Fruit fly (Drosophila melanogaster) whole organism, prepupa: ENCODE data around the gene Teh1.

Experiments
- Blimp-1 ChIP-seq: fragments of 200-800 bp; sonication (Bioruptor generic); optimal IDR thresholded peaks from 3 replicates; lab custom pipeline; 2017; ENCODE audit warnings: missing biosample characterization, missing genetic modification characterization, mild to moderate bottlenecking, moderate library complexity, missing genetic modification reagents
- CG10631 ChIP-seq: fragments of 200-800 bp; sonication (Bioruptor generic); optimal IDR thresholded peaks from 2 replicates; lab custom pipeline; 2016; ENCODE audit warnings: missing biosample characterization, missing genetic modification characterization
- CG11762 ChIP-seq: fragments of 200-800 bp; sonication (Bioruptor generic); optimal IDR thresholded peaks from 3 replicates; lab custom pipeline; 2016; ENCODE audit warnings: missing biosample characterization, missing genetic modification characterization; ENCODE audit not compliant: insufficient read depth
- CG11902 ChIP-seq: fragments of 200-800 bp; sonication (Bioruptor generic); optimal IDR thresholded peaks from 3 replicates; lab custom pipeline; 2016; ENCODE audit warnings: missing biosample characterization, missing genetic modification characterization
- CG15336 ChIP-seq: fragments of 200-800 bp; sonication (Bioruptor generic); IDR thresholded peaks from 2 replicates; pipeline ENCODE4 v1.3.6; 2022; ENCODE audit warnings: missing biosample characterization, missing genetic modification characterization
- CG1621 ChIP-seq: fragments of 200-800 bp; sonication (Bioruptor generic); optimal IDR thresholded peaks from 3 replicates; lab custom pipeline; 2018; ENCODE audit warnings: missing biosample characterization, mild to moderate bottlenecking, missing genetic modification characterization
- CG16779 ChIP-seq: fragments of 200-800 bp; sonication (Bioruptor generic); optimal IDR thresholded peaks from 3 replicates; lab custom pipeline; 2017; ENCODE audit warnings: missing biosample characterization, mild to moderate bottlenecking, missing genetic modification characterization
- CG3032 ChIP-seq: fragments of 200-800 bp; optimal IDR thresholded peaks from 2 replicates; lab custom pipeline; 2019; ENCODE audit warnings: missing biosample characterization, mild to moderate bottlenecking, missing genetic modification characterization, moderate library complexity
- CG34406 ChIP-seq: fragments of 200-800 bp; sonication (Bioruptor generic); optimal IDR thresholded peaks from 3 replicates; lab custom pipeline; 2016; ENCODE audit warnings: missing biosample characterization, missing genetic modification characterization
- CG3919 ChIP-seq: fragments of 200-800 bp; sonication (Bioruptor generic); optimal IDR thresholded peaks from 3 replicates; lab custom pipeline; 2016; ENCODE audit warnings: missing biosample characterization, missing genetic modification characterization
- CG4318 ChIP-seq: fragments of 200-800 bp; sonication (Bioruptor generic); optimal IDR thresholded peaks from 3 replicates; lab custom pipeline; 2017; ENCODE audit warnings: missing biosample characterization, mild to moderate bottlenecking, missing genetic modification characterization
- CG6163 ChIP-seq: fragments of 200-800 bp; sonication (Bioruptor generic); IDR thresholded peaks from 3 replicates; pipeline ENCODE4 v1.3.6; 2022; ENCODE audit warnings: missing biosample characterization, missing genetic modification characterization
- CG6276 ChIP-seq: fragments of 200-800 bp; sonication (Bioruptor generic); optimal IDR thresholded peaks from 2 replicates; lab custom pipeline; 2017; ENCODE audit warnings: missing biosample characterization, mild to moderate bottlenecking, missing genetic modification characterization
- CG6792 ChIP-seq: fragments of 200-800 bp; sonication (Bioruptor generic); optimal IDR thresholded peaks from 3 replicates; lab custom pipeline; 2016; ENCODE audit warnings: missing biosample characterization, missing genetic modification characterization
- CG6854 ChIP-seq: fragments of 200-800 bp; sonication (Bioruptor generic); optimal IDR thresholded peaks from 2 replicates; lab custom pipeline; 2017; ENCODE audit warnings: missing biosample characterization, mild to moderate bottlenecking, missing genetic modification characterization
- CG7368 ChIP-seq: fragments of 200-800 bp; sonication (Bioruptor generic); optimal IDR thresholded peaks from 3 replicates; lab custom pipeline; 2016; ENCODE audit warnings: missing biosample characterization, missing genetic modification characterization
- CG8319 ChIP-seq: fragments of 200-800 bp; sonication (Bioruptor generic); optimal IDR thresholded peaks from 3 replicates; lab custom pipeline; 2016; ENCODE audit warnings: missing biosample characterization, missing genetic modification characterization
- CG8632 ChIP-seq: fragments of 200-800 bp; sonication (Bioruptor generic); optimal IDR thresholded peaks from 3 replicates; lab custom pipeline; 2016; ENCODE audit warnings: missing biosample characterization, missing genetic modification characterization
- CG9139 ChIP-seq: fragments of 200-800 bp; sonication (Bioruptor generic); optimal IDR thresholded peaks from 3 replicates; lab custom pipeline; 2017; ENCODE audit warnings: missing biosample characterization, mild to moderate bottlenecking, missing genetic modification characterization
- Eip93F ChIP-seq: fragments of 200-800 bp; sonication (Bioruptor generic); optimal IDR thresholded peaks from 2 replicates; lab custom pipeline; 2016; ENCODE audit warnings: missing biosample characterization, mild to moderate bottlenecking, missing genetic modification characterization
- Ets96B ChIP-seq: fragments of 200-800 bp; optimal IDR thresholded peaks from 2 replicates; lab custom pipeline; 2019; ENCODE audit warnings: missing biosample characterization, mild to moderate bottlenecking, missing genetic modification characterization, moderate library complexity
- Hr4 ChIP-seq: fragments of 200-800 bp; sonication (Bioruptor generic); optimal IDR thresholded peaks from 3 replicates; lab custom pipeline; 2016; ENCODE audit warnings: missing biosample characterization, missing genetic modification characterization
- Lpt ChIP-seq: fragments of 200-800 bp; sonication (Bioruptor generic); optimal IDR thresholded peaks from 3 replicates; lab custom pipeline; 2016; ENCODE audit warnings: missing biosample characterization, missing genetic modification characterization
- Met ChIP-seq: fragments of 200-800 bp; sonication (Bioruptor generic); optimal IDR thresholded peaks from 3 replicates; lab custom pipeline; 2016; ENCODE audit warnings: missing biosample characterization, missing genetic modification characterization
- OdsH ChIP-seq: fragments of 200-800 bp; sonication (Bioruptor generic); optimal IDR thresholded peaks from 3 replicates; lab custom pipeline; 2016; ENCODE audit warnings: missing biosample characterization, missing genetic modification characterization
- Smox ChIP-seq: fragments of 200-800 bp; sonication (Bioruptor generic); optimal IDR thresholded peaks from 3 replicates; lab custom pipeline; 2016; ENCODE audit warnings: missing biosample characterization, missing genetic modification characterization
- Sox102F ChIP-seq: fragments of 200-800 bp; sonication (Bioruptor generic); optimal IDR thresholded peaks from 2 replicates; lab custom pipeline; 2016; ENCODE audit warnings: missing biosample characterization, mild to moderate bottlenecking, missing genetic modification characterization
- Sox14 ChIP-seq: fragments of 200-800 bp; sonication (Bioruptor generic); optimal IDR thresholded peaks from 3 replicates; lab custom pipeline; 2016; ENCODE audit warnings: missing biosample characterization, missing genetic modification characterization
- Sox15 ChIP-seq: fragments of 200-800 bp; sonication (Bioruptor generic); optimal IDR thresholded peaks from 3 replicates; lab custom pipeline; 2016; ENCODE audit warnings: missing biosample characterization, missing genetic modification characterization
- achi ChIP-seq: fragments of 200-800 bp; sonication (Bioruptor generic); optimal IDR thresholded peaks from 3 replicates; lab custom pipeline; 2016; ENCODE audit warnings: missing biosample characterization, missing genetic modification characterization
- dac ChIP-seq: fragments of 200-800 bp; sonication (Bioruptor generic); optimal IDR thresholded peaks from 2 replicates; lab custom pipeline; 2017; ENCODE audit warnings: missing biosample characterization, mild to moderate bottlenecking, missing genetic modification characterization
- fd59A ChIP-seq: fragments of 200-800 bp; sonication (Bioruptor generic); optimal IDR thresholded peaks from 2 replicates; lab custom pipeline; 2017; ENCODE audit warnings: missing biosample characterization, mild to moderate bottlenecking, missing genetic modification characterization, missing genetic modification reagents
- fd85E ChIP-seq: fragments of 200-800 bp; sonication (Bioruptor generic); optimal IDR thresholded peaks from 3 replicates; lab custom pipeline; 2016; ENCODE audit warnings: missing biosample characterization, missing genetic modification characterization
- fkh ChIP-seq: fragments of 200-800 bp; sonication (Bioruptor generic); optimal IDR thresholded peaks from 3 replicates; lab custom pipeline; 2017; ENCODE audit warnings: missing biosample characterization, mild to moderate bottlenecking, missing genetic modification characterization, moderate library complexity
- lz ChIP-seq: fragments of 200-800 bp; sonication (Bioruptor generic); optimal IDR thresholded peaks from 3 replicates; lab custom pipeline; 2016; ENCODE audit warnings: missing biosample characterization, missing genetic modification characterization
- salr ChIP-seq, 2 experiments: fragments of 200-800 bp; sonication (Bioruptor generic); optimal IDR thresholded peaks; 3 replicates each; lab custom pipeline; 2016 to 2018; ENCODE audit warnings: missing biosample characterization in 2 of 2, missing genetic modification characterization in 2 of 2, mild to moderate bottlenecking in 1 of 2
- svp ChIP-seq: fragments of 200-800 bp; sonication (Bioruptor generic); peaks from one replicate; lab custom pipeline; 2016; ENCODE audit warnings: missing biosample characterization, missing genetic modification characterization
- topi ChIP-seq: fragments of 200-800 bp; sonication (Bioruptor generic); optimal IDR thresholded peaks from 3 replicates; lab custom pipeline; 2016; ENCODE audit warnings: missing biosample characterization, missing genetic modification characterization

Teh1 gene

DNA sequence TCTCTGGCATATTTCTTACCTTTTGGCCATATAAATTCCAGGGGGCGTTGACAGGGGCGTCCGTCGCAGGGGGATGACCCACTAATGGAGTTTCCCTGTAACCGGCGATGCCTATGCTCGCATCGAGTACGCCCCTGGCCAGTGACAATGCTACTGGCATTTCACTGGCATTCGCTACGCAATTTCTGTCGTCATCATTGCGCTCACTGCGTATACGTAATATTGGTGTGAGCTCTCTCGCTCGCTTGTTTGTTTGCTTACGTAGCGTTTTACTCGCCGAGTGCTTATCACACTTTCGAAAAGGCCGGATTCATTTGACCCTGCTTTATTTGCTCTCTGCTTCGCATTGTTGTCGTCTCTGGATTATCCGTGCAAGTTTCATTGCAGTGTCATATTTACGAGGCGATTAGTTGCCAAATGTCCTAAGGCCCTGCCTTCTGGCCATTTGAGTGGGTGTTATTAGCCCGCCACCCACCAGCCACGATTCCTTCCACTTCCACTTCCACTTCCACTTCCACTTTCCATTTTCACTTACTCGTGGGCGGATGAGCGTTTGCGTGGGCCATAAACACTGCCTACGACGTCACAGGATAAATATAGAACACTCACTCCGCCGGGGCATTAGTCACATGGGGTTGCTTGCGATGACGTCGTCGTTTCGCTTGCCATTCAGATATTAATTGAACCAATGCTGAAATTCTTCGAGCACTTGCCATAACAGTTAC, 16.7 kb upstream of the Teh1 start (continued):
- peak; percentile 30 for TF ChIP-seq CG8319 (GFP tag; lab: Kevin White, UChicago)
- TF ChIP-seq fd85E = peak; percentile 22
- TF ChIP-seq CG4318 (GFP tag; lab: Kevin White, UChicago) = no peak
- peak; percentile 27 for TF ChIP-seq Sox15 (GFP tag; lab: Kevin White, UChicago)
- TF ChIP-seq Met (GFP tag; lab: Kevin White, UChicago) = peak; percentile 70
- no peak for TF ChIP-seq Hr4
- no peak for TF ChIP-seq CG15336 (GFP tag; lab: Robert Waterston, UW)
- TF ChIP-seq CG6854 (GFP tag; lab: Kevin White, UChicago) = peak; percentile 36
- no peak for TF ChIP-seq CG11762
- TF ChIP-seq CG3919 (GFP tag; lab: Kevin White, UChicago) = peak; percentile 64
- TF ChIP-seq OdsH (GFP tag; lab: Kevin White, UChicago) = peak; percentile 60
- TF ChIP-seq CG8632 (GFP tag; lab: Kevin White, UChicago) = peak; percentile 33
- TF ChIP-seq Blimp-1 (GFP tag; lab: Kevin White, UChicago) = peak; percentile 15
- TF ChIP-seq Ets96B = no peak
- TF ChIP-seq CG9139 (GFP tag; lab: Kevin White, UChicago) = no peak
- TF ChIP-seq topi (GFP tag; lab: Kevin White, UChicago) = peak; percentile 53
- no peak for TF ChIP-seq Lpt (GFP tag; lab: Kevin White, UChicago)
- TF ChIP-seq CG11902 (GFP tag; lab: Kevin White, UChicago) = peak; percentile 51
- TF ChIP-seq lz = peak; percentile 53
- TF ChIP-seq salr (GFP tag; optimal IDR thresholded peaks at IDR 0.05; lab: Kevin White, UChicago) = no peak
- peak; percentile 54 for TF ChIP-seq CG7368
- peak; percentile 96 for TF ChIP-seq svp
- peak; percentile 39 for TF ChIP-seq CG34406 (GFP tag; lab: Kevin White, UChicago)
- peak; percentile 43 for TF ChIP-seq achi (GFP tag; lab: Kevin White, UChicago)
- peak; percentile 35; the same call in 1 of the 3 replicates for TF ChIP-seq CG6163 (GFP tag; lab: Robert Waterston, UW)
- TF ChIP-seq Smox = no peak
- TF ChIP-seq CG6792 (GFP tag; lab: Kevin White, UChicago) = peak; percentile 62
- TF ChIP-seq CG1621 (tag; lab: Kevin White, UChicago) = no peak
- TF ChIP-seq fd59A = no peak
- peak; percentile 65 for TF ChIP-seq Eip93F

DNA sequence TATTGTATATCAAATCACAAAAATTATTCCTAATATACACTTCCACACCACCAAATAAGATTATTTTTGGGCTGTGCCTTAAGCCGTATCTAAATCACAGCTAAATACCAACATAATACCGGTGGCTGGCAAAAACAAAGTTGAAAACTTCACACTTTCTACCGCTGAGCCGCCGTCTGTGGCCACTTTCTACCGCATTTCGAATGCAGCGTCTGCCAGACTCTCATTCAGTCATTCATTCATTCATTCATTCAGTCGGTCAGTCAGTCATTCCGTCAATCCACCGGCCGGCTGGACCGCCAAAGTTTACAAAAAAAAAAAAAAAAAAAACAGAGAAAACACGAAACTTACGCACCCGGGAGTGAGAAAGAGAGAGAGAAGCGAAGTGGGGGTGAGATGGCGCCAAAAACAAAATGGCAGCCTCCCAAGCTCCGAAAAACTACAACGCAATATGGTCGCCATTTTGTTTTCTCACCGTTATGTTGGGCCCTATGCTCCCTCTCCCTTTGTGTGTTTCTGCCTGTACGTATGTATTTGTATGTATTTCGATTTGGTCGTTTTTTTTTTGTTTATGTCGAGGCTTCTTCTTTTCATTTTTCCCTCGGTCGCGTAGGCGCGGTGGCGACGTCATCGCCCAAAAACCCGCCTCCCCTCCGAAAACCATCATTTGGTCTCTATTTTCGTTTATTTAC, 15.5 kb upstream of the Teh1 start:
- TF ChIP-seq CG16779 (tag; lab: Kevin White, UChicago) = no peak
- no peak for TF ChIP-seq CG10631
- TF ChIP-seq fkh = peak; percentile 35
- no peak for TF ChIP-seq Sox102F
- no peak for TF ChIP-seq fd59A
- TF ChIP-seq Sox14 = no peak
- TF ChIP-seq CG8632 (GFP tag; lab: Kevin White, UChicago) = no peak
- TF ChIP-seq Smox = no peak
- TF ChIP-seq CG6276 = no peak

DNA sequence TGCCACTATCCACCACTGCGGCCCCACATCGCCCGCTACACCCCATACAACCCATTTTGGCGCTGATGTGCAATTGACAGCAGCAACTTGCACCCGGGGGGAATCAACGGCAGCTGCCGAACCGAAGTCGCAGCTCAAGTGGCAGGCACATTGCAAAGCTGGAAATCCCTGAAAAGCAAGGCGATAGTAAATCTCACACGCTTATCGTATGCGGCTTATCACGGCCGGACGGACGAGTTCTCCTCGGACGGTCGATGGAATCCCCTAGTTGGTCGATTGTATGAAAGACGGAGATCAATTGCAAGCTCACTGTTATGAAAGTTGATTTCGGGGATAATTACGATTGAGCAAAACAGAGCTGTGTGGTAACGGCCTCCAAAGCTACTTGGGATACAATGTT, 14.9 kb upstream of the Teh1 start:
- TF ChIP-seq dac (GFP tag; lab: Kevin White, UChicago) = no peak
- no peak for TF ChIP-seq CG3032 (tag; lab: Kevin White, UChicago)
- TF ChIP-seq CG8319 (GFP tag; lab: Kevin White, UChicago) = no peak
- no peak for TF ChIP-seq CG16779 (tag; lab: Kevin White, UChicago)
